Worm (Caenorhabditis elegans): ENCODE data around the gene srh-223.
A peak's percentile ranks its signal among the peaks of the same experiment; 100 is the strongest.

srh-223 gene

ce11 chrIV:4014341-4014826 is 32.7 kb downstream of the srh-223 start:
- TF ChIP-seq dpl-1 (GFP tag; optimal IDR thresholded peaks at IDR 0.05): no peak
- peak; percentile 9; the same call in 1 of the 2 replicates for TF ChIP-seq ztf-28 (GFP tag; IDR thresholded peaks at IDR 0.05)
- TF ChIP-seq mel-28 (tag; optimal IDR thresholded peaks at IDR 0.05; ENCODE audit: borderline replicate concordance): no peak
- 0 out of 2 replicates have a peak, but pooled peaks have one; percentile 45 for TF ChIP-seq ceh-40 (GFP tag; IDR thresholded peaks at IDR 0.05)
- 0 out of 2 replicates have a peak, but pooled peaks have one; percentile 17 for TF ChIP-seq zfh-2 (GFP tag; conservative IDR thresholded peaks at IDR 0.05)
- no peak for TF ChIP-seq tlf-1 (GFP tag; optimal IDR thresholded peaks at IDR 0.05)
- no peak for TF ChIP-seq ceh-91 (GFP tag; IDR thresholded peaks at IDR 0.05)
- TF ChIP-seq dpff-1 (tag; optimal IDR thresholded peaks at IDR 0.05): no peak
- TF ChIP-seq nhr-120 (GFP tag; IDR thresholded peaks at IDR 0.05): 0 out of 2 replicates have a peak, but pooled peaks have one; percentile 33
- TF ChIP-seq Y95B8A.8 (GFP tag; IDR thresholded peaks at IDR 0.05): 0 out of 2 replicates have a peak, but pooled peaks have one; percentile 18
- no peak for TF ChIP-seq K12H6.12 (tag; optimal IDR thresholded peaks at IDR 0.05)
- TF ChIP-seq egrh-3 (GFP tag; IDR thresholded peaks at IDR 0.05): peak; percentile 32; the same call in 1 of the 2 replicates
- no peak for TF ChIP-seq ets-4 (GFP tag; optimal IDR thresholded peaks at IDR 0.05)
- no peak for TF ChIP-seq lsl-1 (GFP tag; optimal IDR thresholded peaks at IDR 0.05)
- no peak for TF ChIP-seq pbrm-1 (GFP tag; IDR thresholded peaks at IDR 0.05)
- TF ChIP-seq die-1 (tag; optimal IDR thresholded peaks at IDR 0.05): no peak
- 0 out of 2 replicates have a peak, but pooled peaks have one; percentile 47 for TF ChIP-seq cebp-2 (GFP tag; IDR thresholded peaks at IDR 0.05)
- TF ChIP-seq nhr-179 (tag; optimal IDR thresholded peaks at IDR 0.05): no peak
- no peak for TF ChIP-seq egl-44 (GFP tag; IDR thresholded peaks at IDR 0.05)
- TF ChIP-seq sea-2 (GFP tag; IDR thresholded peaks at IDR 0.05): no peak
- TF ChIP-seq attf-5 (GFP tag; optimal IDR thresholded peaks at IDR 0.05): no peak
- no peak for TF ChIP-seq pha-4 (tag; optimal IDR thresholded peaks at IDR 0.05)
- TF ChIP-seq B0261.1 (tag; optimal IDR thresholded peaks at IDR 0.05): no peak
- no peak for TF ChIP-seq ceh-79 (tag; optimal IDR thresholded peaks at IDR 0.05)
- TF ChIP-seq nhr-80 (tag; optimal IDR thresholded peaks at IDR 0.05): no peak
- TF ChIP-seq ztf-22 (GFP tag; optimal IDR thresholded peaks at IDR 0.05): no peak
- TF ChIP-seq zim-3 (tag; optimal IDR thresholded peaks at IDR 0.05): no peak
- TF ChIP-seq nfya-1 (tag; optimal IDR thresholded peaks at IDR 0.05; ENCODE audit: borderline replicate concordance, insufficient read depth): no peak
- 0 out of 2 replicates have a peak, but pooled peaks have one; percentile 61 for TF ChIP-seq bed-1 (GFP tag; IDR thresholded peaks at IDR 0.05)
- no peak for TF ChIP-seq rec-8 (tag; optimal IDR thresholded peaks at IDR 0.05)
- no peak for TF ChIP-seq F57A8.1 (GFP tag; optimal IDR thresholded peaks at IDR 0.05)
- no peak for TF ChIP-seq ama-1 (optimal IDR thresholded peaks at IDR 0.05)
- TF ChIP-seq ama-1 (GFP tag; optimal IDR thresholded peaks at IDR 0.05): peak in 1 of 2 experiments; percentile 63
- TF ChIP-seq somi-1 (GFP tag; optimal IDR thresholded peaks at IDR 0.05): no peak
- TF ChIP-seq athp-1 (tag; optimal IDR thresholded peaks at IDR 0.05): no peak
- TF ChIP-seq T26A5.8 (tag; optimal IDR thresholded peaks at IDR 0.05): no peak
- no peak for TF ChIP-seq D2030.7 (GFP tag; IDR thresholded peaks at IDR 0.05)
- no peak for TF ChIP-seq lin-40 (tag; optimal IDR thresholded peaks at IDR 0.05)
- 0 out of 2 replicates have a peak, but pooled peaks have one; percentile 46 for TF ChIP-seq nfyb-1 (GFP tag; IDR thresholded peaks at IDR 0.05)
- no peak for TF ChIP-seq hmg-1.2 (GFP tag; IDR thresholded peaks at IDR 0.05)
- no peak for TF ChIP-seq ccch-3 (GFP tag; optimal IDR thresholded peaks at IDR 0.05)
- TF ChIP-seq F39B2.1 (GFP tag; IDR thresholded peaks at IDR 0.05): no peak
- TF ChIP-seq Y67H2A.10 (GFP tag; conservative IDR thresholded peaks at IDR 0.05): no peak
- TF ChIP-seq lag-1 (GFP tag; IDR thresholded peaks at IDR 0.05): no peak
- no peak for TF ChIP-seq ceh-27 (GFP tag; optimal IDR thresholded peaks at IDR 0.05)
- TF ChIP-seq F49E8.2 (tag; optimal IDR thresholded peaks at IDR 0.05; ENCODE audit: insufficient read depth): no peak
- no peak for TF ChIP-seq madf-10 (tag; optimal IDR thresholded peaks at IDR 0.05)
- no peak for TF ChIP-seq F33H1.4 (GFP tag; IDR thresholded peaks at IDR 0.05)
- no peak for TF ChIP-seq gei-17 (GFP tag; optimal IDR thresholded peaks at IDR 0.05)
